Worm (Caenorhabditis elegans) whole organism, L3 larva: ENCODE data around the gene fbxb-118.

Source experiments
- R02D3.7 ChIP-seq: fragments of 150-350 bp; optimal IDR thresholded peaks from 2 replicates; lab custom pipeline; 2014; ENCODE audit warnings: missing biosample characterization, missing genetic modification characterization
- aly-2 ChIP-seq: fragments of 150-350 bp; optimal IDR thresholded peaks from 2 replicates; lab custom pipeline; 2014; ENCODE audit warnings: missing biosample characterization, missing genetic modification characterization
- ama-1 ChIP-seq: fragments of 150-350 bp; optimal IDR thresholded peaks from 2 replicates; lab custom pipeline; 2018
- ceh-82 ChIP-seq: fragments of 150-350 bp; optimal IDR thresholded peaks from 2 replicates; lab custom pipeline; 2014; ENCODE audit warnings: missing biosample characterization, missing genetic modification characterization
- daf-12 ChIP-seq: fragments of 150-350 bp; optimal IDR thresholded peaks from 2 replicates; lab custom pipeline; 2014; ENCODE audit warnings: missing biosample characterization, missing genetic modification reagents, missing genetic modification characterization
- lin-15B ChIP-seq: fragments of 150-350 bp; optimal IDR thresholded peaks from 2 replicates; lab custom pipeline; 2014; ENCODE audit warnings: missing biosample characterization, missing genetic modification characterization
- nhr-11 ChIP-seq: fragments of 150-350 bp; optimal IDR thresholded peaks from 2 replicates; lab custom pipeline; 2014; ENCODE audit warnings: missing biosample characterization, missing genetic modification characterization
- nhr-25 ChIP-seq: sonication (generic microtip); optimal IDR thresholded peaks from 2 replicates; lab custom pipeline; 2017; ENCODE audit warnings: missing biosample characterization, missing genetic modification characterization
- pha-4 ChIP-seq: fragments of 150-350 bp; optimal IDR thresholded peaks from 2 replicates; lab custom pipeline; 2014; ENCODE audit warnings: missing biosample characterization, missing genetic modification reagents, missing genetic modification characterization
- pqm-1 ChIP-seq: fragments of 150-350 bp; optimal IDR thresholded peaks from 2 replicates; lab custom pipeline; 2017; ENCODE audit warnings: missing biosample characterization, missing genetic modification characterization, inconsistent platforms
- sea-2 ChIP-seq: fragments of 150-350 bp; sonication (generic microtip); optimal IDR thresholded peaks from 4 replicates; lab custom pipeline; 2014; ENCODE audit warnings: missing biosample characterization, missing genetic modification reagents, missing genetic modification characterization
- snpc-4 ChIP-seq: fragments of 150-350 bp; optimal IDR thresholded peaks from 2 replicates; lab custom pipeline; 2014; ENCODE audit warnings: missing biosample characterization, missing genetic modification characterization
- tbx-2 ChIP-seq: sonication (generic microtip); optimal IDR thresholded peaks from 2 replicates; lab custom pipeline; 2016; ENCODE audit warnings: mild to moderate bottlenecking, missing genetic modification characterization, missing compliant biosample characterization
- zag-1 ChIP-seq: fragments of 150-350 bp; optimal IDR thresholded peaks from 2 replicates; lab custom pipeline; 2014; ENCODE audit warnings: missing biosample characterization, missing genetic modification characterization

DNA sequence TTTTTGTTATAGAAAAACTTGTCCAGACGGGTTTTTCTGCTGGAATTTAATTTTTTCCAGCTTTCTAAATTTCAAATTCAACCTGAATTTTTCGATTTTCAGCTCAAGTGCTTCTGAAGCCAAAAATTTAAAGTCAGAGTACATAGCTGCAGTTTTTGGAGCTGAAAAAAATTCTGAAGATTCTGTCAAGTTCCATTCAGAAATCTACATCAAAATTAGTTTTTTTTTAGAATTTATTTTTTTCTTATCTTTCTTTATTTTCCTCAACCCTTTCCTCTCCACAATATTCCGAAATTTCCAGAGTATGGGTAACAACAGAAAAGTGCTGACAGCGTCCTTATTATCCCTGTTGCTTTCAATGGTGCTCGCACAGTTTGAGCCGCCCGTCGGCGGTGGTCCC is 35.6 kb downstream of the fbxb-118 start, which contains the start of gene K07D4.9:
- TF ChIP-seq zag-1 (tag; lab: Kevin White, UChicago) (no peak), nhr-11 (no peak), snpc-4 (no peak), ama-1 (lab: Kevin White, UChicago) (no peak), pha-4 (tag; lab: Kevin White, UChicago) (no peak), lin-15B (tag; lab: Kevin White, UChicago) (no peak), tbx-2 (tag; lab: Kevin White, UChicago) (no peak), aly-2 (tag; lab: Kevin White, UChicago) (no peak), sea-2 (no peak), nhr-25 (tag; lab: Kevin White, UChicago) (no peak), ceh-82 (tag; lab: Kevin White, UChicago) (no peak), daf-12 (no peak), pqm-1 (no peak), R02D3.7 (tag; lab: Kevin White, UChicago) (no peak)
